Worm (Caenorhabditis elegans): ENCODE data around the gene C12D12.1.

ce11 chrX:3505062-3505461 lies 6.0 kb downstream of the C12D12.1 start:
- no peak for TF ChIP-seq F33H1.4 (GFP tag; IDR thresholded peaks at IDR 0.05)
- no peak for TF ChIP-seq xnd-1 (tag; optimal IDR thresholded peaks at IDR 0.05)
- no peak for TF ChIP-seq mes-4 (tag; optimal IDR thresholded peaks at IDR 0.05)
- no peak for TF ChIP-seq lsl-1 (GFP tag; optimal IDR thresholded peaks at IDR 0.05)
- no peak for TF ChIP-seq Y95B8A.8 (GFP tag; IDR thresholded peaks at IDR 0.05)

All from whole organism, young adult.